Fruit fly (Drosophila melanogaster) whole organism, embryonic: ENCODE results near the gene Cep290.
A peak's percentile ranks its signal among the peaks of the same experiment; 100 is the strongest.

Experiments
- Atf-2 ChIP-seq: fragments of 200-800 bp; sonication (Bioruptor generic); optimal IDR thresholded peaks from 2 replicates; lab custom pipeline; 2016; ENCODE audit warnings: missing biosample characterization, missing genetic modification characterization
- Atf6 ChIP-seq: fragments of 200-800 bp; sonication (Bioruptor generic); IDR thresholded peaks from 2 replicates; pipeline ENCODE4 v1.3.6; 2022; ENCODE audit warnings: missing biosample characterization, missing genetic modification characterization
- C15 ChIP-seq: fragments of 200-800 bp; sonication (Bioruptor generic); IDR thresholded peaks from 3 replicates; pipeline ENCODE4 v1.3.6; 2022; ENCODE audit warnings: missing biosample characterization, missing genetic modification characterization
- CG11456 ChIP-seq: fragments of 200-800 bp; sonication (Bioruptor generic); IDR thresholded peaks from 3 replicates; pipeline ENCODE4 v1.3.6; 2022; ENCODE audit warnings: missing biosample characterization, missing genetic modification characterization
- CG12071 ChIP-seq: fragments of 200-800 bp; sonication (Bioruptor generic); optimal IDR thresholded peaks from 3 replicates; lab custom pipeline; 2018; ENCODE audit warnings: missing biosample characterization, mild to moderate bottlenecking, missing genetic modification characterization
- CG12219 ChIP-seq: fragments of 200-800 bp; sonication (Bioruptor generic); optimal IDR thresholded peaks from 3 replicates; lab custom pipeline; 2018; ENCODE audit warnings: missing biosample characterization, mild to moderate bottlenecking, missing genetic modification characterization
- CG13894 ChIP-seq: fragments of 200-800 bp; sonication (Bioruptor generic); optimal IDR thresholded peaks from 3 replicates; lab custom pipeline; 2018; ENCODE audit warnings: missing biosample characterization, mild to moderate bottlenecking, missing genetic modification characterization, moderate library complexity
- CG14710 ChIP-seq: fragments of 200-800 bp; sonication (Bioruptor generic); optimal IDR thresholded peaks from 3 replicates; lab custom pipeline; 2019; ENCODE audit warnings: missing biosample characterization, mild to moderate bottlenecking, missing genetic modification characterization, moderate library complexity
- CG17328 ChIP-seq: fragments of 200-800 bp; sonication (Bioruptor generic); IDR thresholded peaks from 2 replicates; pipeline ENCODE4 v1.3.6; 2022; ENCODE audit warnings: missing biosample characterization, missing genetic modification characterization
- CG18764 ChIP-seq: fragments of 200-800 bp; sonication (Bioruptor generic); optimal IDR thresholded peaks from 3 replicates; lab custom pipeline; 2016; ENCODE audit warnings: missing biosample characterization, missing genetic modification characterization
- CG31224 ChIP-seq: fragments of 200-800 bp; sonication (Bioruptor generic); IDR thresholded peaks from 2 replicates; pipeline ENCODE4 v1.3.6; 2022; ENCODE audit warnings: missing biosample characterization, missing genetic modification characterization
- CG32532 ChIP-seq: fragments of 200-800 bp; sonication (Bioruptor generic); IDR thresholded peaks from 2 replicates; pipeline ENCODE4 v1.3.6; 2022; ENCODE audit warnings: missing biosample characterization, missing genetic modification characterization
- CG4730 ChIP-seq: fragments of 200-800 bp; sonication (Bioruptor generic); IDR thresholded peaks from 2 replicates; pipeline ENCODE4 v1.3.6; 2022; ENCODE audit warnings: missing biosample characterization, missing genetic modification characterization
- CG7372 ChIP-seq: fragments of 200-800 bp; sonication (Bioruptor generic); IDR thresholded peaks from 2 replicates; pipeline ENCODE4 v1.3.6; 2022; ENCODE audit warnings: missing biosample characterization, missing genetic modification characterization
- CkIIα-i1 ChIP-seq: fragments of 200-800 bp; sonication (Bioruptor generic); IDR thresholded peaks from 2 replicates; pipeline ENCODE4 v1.3.6; 2022; ENCODE audit warnings: missing biosample characterization, missing genetic modification characterization
- Dip2 ChIP-seq: fragments of 200-800 bp; sonication (Bioruptor generic); IDR thresholded peaks from 2 replicates; pipeline ENCODE4 v1.3.6; 2022; ENCODE audit warnings: missing biosample characterization, missing genetic modification characterization
- Dref ChIP-seq: fragments of 200-800 bp; sonication (Bioruptor generic); IDR thresholded peaks from 2 replicates; pipeline ENCODE4 v1.3.6; 2022; ENCODE audit warnings: missing biosample characterization, missing genetic modification characterization
- Ets65A ChIP-seq: fragments of 200-800 bp; sonication (Bioruptor generic); peaks from one replicate; lab custom pipeline; 2016; ENCODE audit warnings: missing biosample characterization, missing genetic modification characterization
- GATAe ChIP-seq: fragments of 200-800 bp; sonication (Bioruptor generic); conservative IDR thresholded peaks from 2 replicates; pipeline ENCODE4 v1.3.6; 2022; ENCODE audit warnings: missing biosample characterization, missing genetic modification characterization
- HLHmδ ChIP-seq: fragments of 200-800 bp; sonication (Bioruptor generic); optimal IDR thresholded peaks from 2 replicates; lab custom pipeline; 2018; ENCODE audit warnings: missing biosample characterization, mild to moderate bottlenecking, missing genetic modification characterization, moderate library complexity
- Hr39 ChIP-seq: fragments of >200 bp; optimal IDR thresholded peaks from 2 replicates; lab custom pipeline; 2017
- Lim3 ChIP-seq: fragments of 200-800 bp; sonication (Bioruptor generic); IDR thresholded peaks from 2 replicates; pipeline ENCODE4 v1.3.6; 2022; ENCODE audit warnings: missing biosample characterization, missing genetic modification characterization
- Med ChIP-seq: fragments of 200-800 bp; sonication (Bioruptor generic); peaks from one replicate; lab custom pipeline; 2016; ENCODE audit warnings: missing biosample characterization, missing genetic modification characterization, mild to moderate bottlenecking, inconsistent platforms, moderate library complexity
- Meics ChIP-seq: fragments of 200-800 bp; sonication (Bioruptor generic); optimal IDR thresholded peaks from 2 replicates; lab custom pipeline; 2017; ENCODE audit warnings: missing biosample characterization, mild to moderate bottlenecking, missing genetic modification characterization
- Pdp1 ChIP-seq, 2 experiments: fragments of 200-800 bp; sonication (Bioruptor generic); optimal IDR thresholded peaks; 3 replicates each; lab custom pipeline; 2016; ENCODE audit warnings: missing biosample characterization in 2 of 2, missing genetic modification characterization in 2 of 2, mild to moderate bottlenecking in 1 of 2, moderate library complexity in 1 of 2
- Poxn ChIP-seq: fragments of 200-800 bp; sonication (Bioruptor generic); IDR thresholded peaks from 2 replicates; pipeline ENCODE4 v1.3.6; 2022; ENCODE audit warnings: missing biosample characterization, missing genetic modification characterization
- ap ChIP-seq: fragments of 200-800 bp; sonication (Bioruptor generic); IDR thresholded peaks from 2 replicates; pipeline ENCODE4 v1.3.6; 2022; ENCODE audit warnings: missing biosample characterization, missing genetic modification characterization
- caup ChIP-seq: fragments of 200-800 bp; sonication (Bioruptor generic); optimal IDR thresholded peaks from 3 replicates; lab custom pipeline; 2017; ENCODE audit warnings: missing biosample characterization, mild to moderate bottlenecking, missing genetic modification characterization, moderate library complexity; ENCODE audit not compliant: severe bottlenecking
- crc ChIP-seq: fragments of 200-800 bp; sonication (Bioruptor generic); optimal IDR thresholded peaks from 2 replicates; lab custom pipeline; 2016; ENCODE audit warnings: missing biosample characterization, missing genetic modification characterization
- emc ChIP-seq: fragments of 200-800 bp; sonication (Bioruptor generic); optimal IDR thresholded peaks from 2 replicates; lab custom pipeline; 2016; ENCODE audit warnings: missing biosample characterization, missing genetic modification characterization
- esg ChIP-seq: fragments of 200-800 bp; sonication (Bioruptor generic); conservative IDR thresholded peaks from 2 replicates; pipeline ENCODE4 v1.3.6; 2022; ENCODE audit warnings: missing biosample characterization, missing genetic modification characterization
- fd3F ChIP-seq: fragments of 200-800 bp; sonication (Bioruptor generic); optimal IDR thresholded peaks from 2 replicates; lab custom pipeline; 2018; ENCODE audit warnings: missing biosample characterization, mild to moderate bottlenecking, missing genetic modification characterization, moderate library complexity
- ftz-f1 ChIP-seq: fragments of 200-800 bp; sonication (Bioruptor generic); optimal IDR thresholded peaks from 2 replicates; lab custom pipeline; 2016; ENCODE audit warnings: missing biosample characterization, missing genetic modification characterization
- gcm ChIP-seq: fragments of 200-800 bp; sonication (Bioruptor generic); optimal IDR thresholded peaks from 2 replicates; lab custom pipeline; 2019; ENCODE audit warnings: missing biosample characterization, mild to moderate bottlenecking, missing genetic modification characterization, moderate library complexity
- grn ChIP-seq: fragments of 200-800 bp; sonication (Bioruptor generic); optimal IDR thresholded peaks from 3 replicates; lab custom pipeline; 2017; ENCODE audit warnings: missing biosample characterization, missing genetic modification characterization
- gt ChIP-seq: fragments of 200-800 bp; sonication (Bioruptor generic); IDR thresholded peaks from 2 replicates; pipeline ENCODE4 v1.3.6; 2022; ENCODE audit warnings: missing biosample characterization, missing genetic modification characterization
- lmd ChIP-seq: fragments of 200-800 bp; sonication (Bioruptor generic); IDR thresholded peaks from 2 replicates; pipeline ENCODE4 v1.3.6; 2022; ENCODE audit warnings: missing biosample characterization, missing genetic modification characterization
- mam ChIP-seq: fragments of 200-800 bp; sonication (Bioruptor generic); optimal IDR thresholded peaks from 3 replicates; lab custom pipeline; 2016; ENCODE audit warnings: missing biosample characterization, missing genetic modification characterization
- otp ChIP-seq: fragments of 200-800 bp; sonication (Bioruptor generic); IDR thresholded peaks from 3 replicates; pipeline ENCODE4, ENCODE4 v1.3.6; 2022; ENCODE audit warnings: missing biosample characterization, missing genetic modification characterization
- p53 ChIP-seq: fragments of 200-800 bp; sonication (Bioruptor generic); optimal IDR thresholded peaks from 2 replicates; lab custom pipeline; 2016; ENCODE audit warnings: missing biosample characterization, missing genetic modification characterization
- scrt ChIP-seq: fragments of 200-800 bp; sonication (Bioruptor generic); optimal IDR thresholded peaks from 2 replicates; lab custom pipeline; 2018; ENCODE audit warnings: missing biosample characterization, mild to moderate bottlenecking, missing genetic modification characterization, moderate library complexity
- sna ChIP-seq: fragments of 200-800 bp; sonication (Bioruptor generic); IDR thresholded peaks from 2 replicates; pipeline ENCODE4 v1.3.6; 2022; ENCODE audit warnings: missing biosample characterization, missing genetic modification characterization; ENCODE audit not compliant: partially characterized antibody
- twi ChIP-seq: fragments of 200-800 bp; optimal IDR thresholded peaks from 2 replicates; lab custom pipeline; 2019; ENCODE audit warnings: missing biosample characterization, mild to moderate bottlenecking, missing genetic modification characterization, moderate library complexity
- zfh1 ChIP-seq: fragments of 200-800 bp; sonication (Bioruptor generic); IDR thresholded peaks from 3 replicates; pipeline ENCODE4 v1.3.6; 2022; ENCODE audit warnings: missing biosample characterization, missing genetic modification characterization

The Cep290 gene

DNA sequence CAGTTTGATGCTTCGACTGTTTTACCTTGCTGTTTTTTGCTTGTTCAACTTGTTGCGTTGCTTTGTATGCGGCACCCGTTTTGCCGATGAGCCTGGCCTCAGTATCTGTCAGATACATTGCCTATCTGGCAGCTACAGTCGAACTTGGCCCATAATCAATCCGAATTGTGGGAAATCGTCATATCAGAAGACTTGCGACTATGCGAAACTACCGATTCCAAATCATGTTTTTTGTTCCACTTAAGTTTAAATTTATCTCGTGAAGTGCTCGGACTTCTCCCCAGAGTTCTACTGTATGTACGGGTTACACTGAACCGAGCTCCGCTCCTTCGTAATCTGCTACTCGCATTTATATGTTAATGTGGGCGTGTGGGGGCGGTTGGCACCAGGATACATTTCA is 40.5 kb downstream of the Cep290 start (continued):
- TF ChIP-seq mam (peak; percentile 26), esg (GFP tag; lab: Robert Waterston, UW) (no peak), Poxn (GFP tag; lab: Robert Waterston, UW) (no peak), twi (tag; lab: Kevin White, UChicago) (no peak), scrt (peak; percentile 75), Pdp1 (GFP tag; optimal IDR thresholded peaks at IDR 0.05; lab: Kevin White, UChicago) (no peak), p53 (no peak), Lim3 (GFP tag; lab: Robert Waterston, UW) (no peak), caup (GFP tag; lab: Kevin White, UChicago) (peak; percentile 28), HLHmδ (GFP tag; lab: Kevin White, UChicago) (no peak), CG14710 (tag; lab: Kevin White, UChicago) (no peak), lmd (peak; percentile 25; the same call in 1 of the 2 replicates), C15 (GFP tag; lab: Robert Waterston, UW) (no peak), CG4730 (no peak), GATAe (0 out of 2 replicates have a peak, but pooled peaks have one; percentile 10), emc (no peak), Atf-2 (GFP tag; lab: Kevin White, UChicago) (no peak), zfh1 (peak; percentile 13; the same call in 1 of the 3 replicates), otp (GFP tag; lab: Robert Waterston, UW) (no peak), fd3F (GFP tag; lab: Kevin White, UChicago) (no peak), grn (GFP tag; lab: Kevin White, UChicago) (no peak), CG13894 (tag; lab: Kevin White, UChicago) (no peak), gt (GFP tag; lab: Robert Waterston, UW) (no peak), Meics (GFP tag; lab: Kevin White, UChicago) (peak; percentile 33), Atf6 (GFP tag; lab: Robert Waterston, UW) (no peak), crc (GFP tag; lab: Kevin White, UChicago) (no peak), CG32532 (GFP tag; lab: Robert Waterston, UW) (peak; percentile 58), CG12219 (GFP tag; lab: Kevin White, UChicago) (no peak), sna (no peak), CG11456 (0 out of 3 replicates have a peak, but pooled peaks have one; percentile 4), Dref (GFP tag; lab: Robert Waterston, UW) (no peak), ap (no peak), Hr39 (lab: Kevin White, UChicago) (no peak), CG12071 (GFP tag; lab: Kevin White, UChicago) (no peak), CG31224 (GFP tag; lab: Robert Waterston, UW) (0 out of 2 replicates have a peak, but pooled peaks have one; percentile 25)

- TF ChIP-seq CG7372 (GFP tag; lab: Robert Waterston, UW): 0 out of 2 replicates have a peak, but pooled peaks have one; percentile 50
- no peak for TF ChIP-seq CG17328 (GFP tag; lab: Robert Waterston, UW)
- TF ChIP-seq CkIIα-i1 (GFP tag; lab: Robert Waterston, UW): no peak
- TF ChIP-seq gcm (GFP tag; lab: Kevin White, UChicago): peak; percentile 9
- peak; percentile 10 for TF ChIP-seq Ets65A (GFP tag; lab: Kevin White, UChicago)
- no peak for TF ChIP-seq CG18764 (GFP tag; lab: Kevin White, UChicago)
- TF ChIP-seq Med (GFP tag; lab: Kevin White, UChicago): peak; percentile 20
- TF ChIP-seq ftz-f1: no peak
- no peak for TF ChIP-seq Dip2 (GFP tag; lab: Robert Waterston, UW)
- TF ChIP-seq, all 482 proteins: peak for 4
Measured at dm6 chr3L:885006-885405, 41.3 kb downstream of the Cep290 start.
